Fruit fly (Drosophila melanogaster) whole organism, pupa: ENCODE results near the gene CG13059.

Source experiments
- CG17806 ChIP-seq: fragments of 200-800 bp; sonication (Bioruptor generic); optimal IDR thresholded peaks from 2 replicates; lab custom pipeline; 2018; ENCODE audit warnings: missing biosample characterization, mild to moderate bottlenecking, missing genetic modification characterization, moderate library complexity
- CG32121 ChIP-seq: fragments of 200-800 bp; sonication (Bioruptor generic); IDR thresholded peaks from 2 replicates; pipeline ENCODE4 v1.3.6; 2022; ENCODE audit warnings: missing biosample characterization, missing genetic modification characterization
- CG4496 ChIP-seq: fragments of 200-800 bp; sonication (Bioruptor generic); IDR thresholded peaks from 3 replicates; pipeline ENCODE4 v1.3.6; 2022; ENCODE audit warnings: missing biosample characterization, missing genetic modification characterization
- CG8159 ChIP-seq: fragments of 200-800 bp; sonication (Bioruptor generic); optimal IDR thresholded peaks from 3 replicates; lab custom pipeline; 2018; ENCODE audit warnings: missing biosample characterization, mild to moderate bottlenecking, missing genetic modification characterization, moderate library complexity
- CG9948 ChIP-seq: fragments of 200-800 bp; sonication (Bioruptor generic); optimal IDR thresholded peaks from 2 replicates; lab custom pipeline; 2018; ENCODE audit warnings: missing biosample characterization, mild to moderate bottlenecking, missing genetic modification characterization, moderate library complexity
- Ets98B ChIP-seq: fragments of 200-800 bp; sonication (Bioruptor generic); IDR thresholded peaks from 2 replicates; pipeline ENCODE4 v1.3.6; 2022; ENCODE audit warnings: missing biosample characterization, missing genetic modification characterization
- Snoo ChIP-seq: fragments of 200-800 bp; sonication (Bioruptor generic); optimal IDR thresholded peaks from 3 replicates; lab custom pipeline; 2017; ENCODE audit warnings: missing biosample characterization, mild to moderate bottlenecking, missing genetic modification characterization, inconsistent platforms
- fd96Ca ChIP-seq: fragments of 200-800 bp; sonication (Bioruptor generic); IDR thresholded peaks from 3 replicates; pipeline ENCODE4 v1.3.6; 2022; ENCODE audit warnings: missing biosample characterization, missing genetic modification characterization
- rn ChIP-seq: fragments of 200-800 bp; sonication (Bioruptor generic); IDR thresholded peaks from 2 replicates; pipeline ENCODE4 v1.3.6; 2022; ENCODE audit warnings: missing biosample characterization, missing genetic modification characterization

DNA sequence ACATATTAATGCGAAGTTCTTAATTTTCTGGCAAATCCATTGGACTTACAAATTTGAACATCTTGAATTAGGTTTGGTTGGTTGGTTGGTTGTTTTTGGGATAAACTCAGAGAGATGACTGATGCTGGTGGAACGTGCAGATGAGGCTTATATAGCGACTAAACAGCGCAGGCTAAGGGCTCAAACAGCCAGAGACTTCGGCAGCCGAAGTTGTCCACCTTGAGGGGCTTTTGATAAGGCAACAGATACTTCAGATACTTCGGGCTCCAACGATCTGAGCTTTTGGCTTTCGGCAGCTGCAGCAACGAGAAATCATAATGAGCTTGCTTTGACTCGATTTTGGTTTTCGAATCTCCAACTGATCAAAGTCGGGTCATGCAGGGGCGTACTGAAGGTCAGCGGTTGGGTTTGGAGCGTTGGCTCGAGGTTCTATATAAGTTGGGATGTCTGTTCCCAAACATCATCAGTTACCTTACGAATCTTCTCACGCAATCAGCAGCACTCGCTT lies 4.0 kb upstream of the CG13059 start, which contains the start of the genes CG13041 and CG13060:
- TF ChIP-seq Ets98B (GFP tag; lab: Robert Waterston, UW), result no peak
- TF ChIP-seq Snoo (tag; lab: Kevin White, UChicago), result no peak
- no peak for TF ChIP-seq CG4496 (GFP tag; lab: Robert Waterston, UW)
- no peak for TF ChIP-seq rn (GFP tag; lab: Robert Waterston, UW)
- TF ChIP-seq CG17806 (tag; lab: Kevin White, UChicago), result no peak
- TF ChIP-seq CG8159 (tag; lab: Kevin White, UChicago), result no peak
- TF ChIP-seq CG32121 (GFP tag; lab: Robert Waterston, UW), result no peak
- TF ChIP-seq fd96Ca, result no peak
- no peak for TF ChIP-seq CG9948 (tag; lab: Kevin White, UChicago)
